Fruit fly (Drosophila melanogaster) whole organism, embryonic: ENCODE results near the gene holn1.

Experiments used
- CG10654 ChIP-seq: fragments of 200-800 bp; sonication (Bioruptor generic); optimal IDR thresholded peaks from 2 replicates; lab custom pipeline; 2016; ENCODE audit warnings: missing biosample characterization, missing genetic modification characterization
- CG11723 ChIP-seq: fragments of 200-800 bp; sonication (Bioruptor generic); optimal IDR thresholded peaks from 2 replicates; lab custom pipeline; 2017; ENCODE audit warnings: missing biosample characterization, mild to moderate bottlenecking, missing genetic modification characterization
- CG14050 ChIP-seq: fragments of 200-800 bp; sonication (Bioruptor generic); IDR thresholded peaks from 3 replicates; pipeline ENCODE4 v1.3.6; 2022; ENCODE audit warnings: missing biosample characterization, missing genetic modification characterization
- CG17186 ChIP-seq: fragments of 200-800 bp; sonication (Bioruptor generic); optimal IDR thresholded peaks from 3 replicates; lab custom pipeline; 2017; ENCODE audit warnings: missing biosample characterization, missing genetic modification reagents, missing genetic modification characterization
- CG7786 ChIP-seq: fragments of 200-800 bp; sonication (Bioruptor generic); optimal IDR thresholded peaks from 2 replicates; lab custom pipeline; 2016; ENCODE audit warnings: missing biosample characterization, missing genetic modification characterization
- CG8281 ChIP-seq: fragments of 200-800 bp; sonication (Bioruptor generic); optimal IDR thresholded peaks from 2 replicates; lab custom pipeline; 2018; ENCODE audit warnings: missing biosample characterization, mild to moderate bottlenecking, missing genetic modification characterization, moderate library complexity
- bowl ChIP-seq: fragments of 200-800 bp; sonication (Bioruptor generic); IDR thresholded peaks from 2 replicates; pipeline ENCODE4 v1.3.6; 2022; ENCODE audit warnings: missing biosample characterization, missing genetic modification characterization

DNA sequence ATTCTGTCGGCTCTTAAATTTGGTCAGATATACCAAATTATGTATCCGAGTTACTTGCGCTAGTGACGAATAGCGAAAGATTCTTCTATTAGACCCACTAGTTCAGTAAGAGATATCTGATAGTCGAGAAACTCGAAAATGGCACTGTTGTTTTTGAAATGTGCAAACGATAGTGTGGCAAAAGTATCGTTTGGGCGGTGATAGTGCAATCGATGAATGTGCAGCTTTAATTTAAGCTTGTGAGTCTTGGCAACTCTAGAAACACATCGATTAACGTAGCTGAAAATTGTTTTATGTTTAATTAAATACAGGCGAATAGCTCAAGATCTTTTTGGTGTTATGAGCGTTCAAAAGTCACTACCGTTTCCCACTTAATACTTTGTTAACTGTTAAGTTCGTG is 1.5 kb downstream of the holn1 start, which contains the start of gene STUB1:
- no peak for TF ChIP-seq CG7786 (GFP tag; lab: Kevin White, UChicago)
- no peak for TF ChIP-seq bowl (GFP tag; lab: Robert Waterston, UW)
- TF ChIP-seq CG8281 (tag; lab: Kevin White, UChicago) = no peak
- no peak for TF ChIP-seq CG10654
- no peak for TF ChIP-seq CG11723
- TF ChIP-seq CG17186 = peak; percentile 63
- no peak for TF ChIP-seq CG14050 (GFP tag; lab: Robert Waterston, UW)
